Worm (Caenorhabditis elegans) whole organism, L4/young adult: Measurements from ENCODE around the gene fipr-20.

Source experiments
- W03F9.2 ChIP-seq: fragments of 150-350 bp; optimal IDR thresholded peaks from 2 replicates; lab custom pipeline; 2014; ENCODE audit warnings: missing biosample characterization, missing genetic modification characterization
- dao-5 ChIP-seq: sonication (generic microtip); optimal IDR thresholded peaks from 2 replicates; lab custom pipeline; 2016; ENCODE audit warnings: missing genotype, missing genetic modification characterization, moderate library complexity, missing compliant biosample characterization
- him-1 ChIP-seq: sonication (generic microtip); optimal IDR thresholded peaks from 2 replicates; lab custom pipeline; 2016; ENCODE audit warnings: missing genotype, missing genetic modification reagents, missing genetic modification characterization, missing compliant biosample characterization

- TF ChIP-seq him-1 (tag; lab: Kevin White, UChicago) (no peak), dao-5 (tag; lab: Kevin White, UChicago) (no peak), W03F9.2 (tag; lab: Kevin White, UChicago) (no peak)
These were observed 27.9 kb upstream of the fipr-20 start for ce11 chrIII:7490061-7490460.
